Worm (Caenorhabditis elegans) whole organism, L2 larva: ENCODE results near the gene srx-120.

Experiments used
- C34F6.9 ChIP-seq: fragments of 150-350 bp; optimal IDR thresholded peaks from 2 replicates; lab custom pipeline; 2014; ENCODE audit warnings: missing biosample characterization, missing genetic modification characterization
- F13H6.1 ChIP-seq: sonication (generic microtip); optimal IDR thresholded peaks from 2 replicates; lab custom pipeline; 2016; ENCODE audit warnings: missing genetic modification characterization, missing compliant biosample characterization
- R02D3.7 ChIP-seq: fragments of 150-350 bp; optimal IDR thresholded peaks from 2 replicates; lab custom pipeline; 2014; ENCODE audit warnings: missing biosample characterization, missing genetic modification characterization
- ZK546.5 ChIP-seq: sonication (generic microtip); optimal IDR thresholded peaks from 2 replicates; lab custom pipeline; 2017; ENCODE audit warnings: missing biosample characterization, missing genetic modification characterization
- alr-1 ChIP-seq: fragments of 150-350 bp; optimal IDR thresholded peaks from 2 replicates; lab custom pipeline; 2014; ENCODE audit warnings: missing biosample characterization, missing genetic modification characterization
- ceh-16 ChIP-seq: fragments of 150-350 bp; optimal IDR thresholded peaks from 2 replicates; lab custom pipeline; 2014; ENCODE audit warnings: missing biosample characterization, missing genetic modification characterization
- ceh-82 ChIP-seq: fragments of 150-350 bp; optimal IDR thresholded peaks from 2 replicates; lab custom pipeline; 2014; ENCODE audit warnings: missing biosample characterization, missing genetic modification characterization
- dmd-4 ChIP-seq: sonication (generic microtip); optimal IDR thresholded peaks from 2 replicates; lab custom pipeline; 2017; ENCODE audit warnings: missing biosample characterization, missing genetic modification characterization
- elt-3 ChIP-seq: sonication (generic microtip); optimal IDR thresholded peaks from 2 replicates; lab custom pipeline; 2017; ENCODE audit warnings: missing biosample characterization, missing genetic modification characterization
- fos-1 ChIP-seq: fragments of 150-350 bp; optimal IDR thresholded peaks from 2 replicates; lab custom pipeline; 2014; ENCODE audit warnings: missing biosample characterization, missing genetic modification characterization
- gmeb-1 ChIP-seq: fragments of 150-350 bp; optimal IDR thresholded peaks from 2 replicates; lab custom pipeline; 2014; ENCODE audit warnings: missing biosample characterization, missing genetic modification characterization
- lin-11 ChIP-seq: fragments of 150-350 bp; sonication (generic microtip); optimal IDR thresholded peaks from 2 replicates; lab custom pipeline; 2014; ENCODE audit warnings: missing biosample characterization, missing genetic modification characterization, inconsistent platforms, mixed read lengths
- lin-39 ChIP-seq: fragments of 150-350 bp; optimal IDR thresholded peaks from 2 replicates; lab custom pipeline; 2014; ENCODE audit warnings: missing biosample characterization, missing genetic modification reagents, missing genetic modification characterization
- mbf-1 ChIP-seq: sonication (generic microtip); optimal IDR thresholded peaks from 2 replicates; lab custom pipeline; 2017; ENCODE audit warnings: missing biosample characterization, missing genetic modification characterization
- nhr-10 ChIP-seq: sonication (generic microtip); optimal IDR thresholded peaks from 2 replicates; lab custom pipeline; 2017; ENCODE audit warnings: missing biosample characterization, missing genetic modification characterization
- nhr-11 ChIP-seq: fragments of 150-350 bp; optimal IDR thresholded peaks from 2 replicates; lab custom pipeline; 2014; ENCODE audit warnings: missing biosample characterization, missing genetic modification characterization
- nhr-12 ChIP-seq: fragments of 150-350 bp; optimal IDR thresholded peaks from 2 replicates; lab custom pipeline; 2014; ENCODE audit warnings: missing biosample characterization, missing genetic modification characterization
- nhr-21 ChIP-seq: fragments of 150-350 bp; optimal IDR thresholded peaks from 2 replicates; lab custom pipeline; 2014; ENCODE audit warnings: missing biosample characterization, missing genetic modification characterization
- nhr-23 ChIP-seq: fragments of 150-350 bp; optimal IDR thresholded peaks from 2 replicates; lab custom pipeline; 2014; ENCODE audit warnings: missing biosample characterization, missing genetic modification reagents, missing genetic modification characterization
- nhr-237 ChIP-seq: fragments of 150-350 bp; optimal IDR thresholded peaks from 2 replicates; lab custom pipeline; 2014; ENCODE audit warnings: missing biosample characterization, missing genetic modification characterization
- nhr-25 ChIP-seq: fragments of 150-350 bp; sonication (generic microtip); optimal IDR thresholded peaks from 3 replicates; lab custom pipeline; 2014; ENCODE audit warnings: missing biosample characterization, missing genetic modification characterization
- nhr-6 ChIP-seq: fragments of 150-350 bp; optimal IDR thresholded peaks from 2 replicates; lab custom pipeline; 2014; ENCODE audit warnings: missing biosample characterization, missing genetic modification characterization
- peb-1 ChIP-seq: fragments of 150-350 bp; optimal IDR thresholded peaks from 2 replicates; lab custom pipeline; 2014; ENCODE audit warnings: missing biosample characterization, missing genetic modification characterization
- sem-4 ChIP-seq: fragments of 150-350 bp; optimal IDR thresholded peaks from 2 replicates; lab custom pipeline; 2014; ENCODE audit warnings: missing biosample characterization, missing genetic modification reagents, missing genetic modification characterization
- sma-3 ChIP-seq: sonication (generic microtip); optimal IDR thresholded peaks from 2 replicates; lab custom pipeline; 2016; ENCODE audit warnings: missing genetic modification reagents, missing genetic modification characterization, missing compliant biosample characterization
- sma-9 ChIP-seq, 2 experiments: fragments of 150-350 bp in 1 of 2; sonication (generic microtip) in 1 of 2; optimal IDR thresholded peaks; 2 replicates each; lab custom pipeline; 2014 to 2016; ENCODE audit warnings: missing genetic modification characterization in 2 of 2, mild to moderate bottlenecking in 1 of 2, missing biosample characterization in 1 of 2, missing compliant biosample characterization in 1 of 2, missing genetic modification reagents in 1 of 2, moderate library complexity in 1 of 2
- snpc-4 ChIP-seq: fragments of 150-350 bp; optimal IDR thresholded peaks from 2 replicates; lab custom pipeline; 2014; ENCODE audit warnings: missing biosample characterization, missing genetic modification characterization
- unc-39 ChIP-seq: fragments of 150-350 bp; optimal IDR thresholded peaks from 2 replicates; lab custom pipeline; 2014; ENCODE audit warnings: missing biosample characterization, missing genetic modification characterization
- unc-55 ChIP-seq: fragments of 150-350 bp; sonication (generic microtip); optimal IDR thresholded peaks from 3 replicates; lab custom pipeline; 2014; ENCODE audit warnings: missing biosample characterization, missing genetic modification reagents, missing genetic modification characterization
- ztf-11 ChIP-seq: sonication (generic microtip); optimal IDR thresholded peaks from 2 replicates; lab custom pipeline; 2017; ENCODE audit warnings: missing biosample characterization, missing genetic modification characterization
- ztf-4 ChIP-seq: fragments of 150-350 bp; optimal IDR thresholded peaks from 2 replicates; lab custom pipeline; 2014; ENCODE audit warnings: missing biosample characterization, missing genetic modification characterization

Gene srx-120

DNA sequence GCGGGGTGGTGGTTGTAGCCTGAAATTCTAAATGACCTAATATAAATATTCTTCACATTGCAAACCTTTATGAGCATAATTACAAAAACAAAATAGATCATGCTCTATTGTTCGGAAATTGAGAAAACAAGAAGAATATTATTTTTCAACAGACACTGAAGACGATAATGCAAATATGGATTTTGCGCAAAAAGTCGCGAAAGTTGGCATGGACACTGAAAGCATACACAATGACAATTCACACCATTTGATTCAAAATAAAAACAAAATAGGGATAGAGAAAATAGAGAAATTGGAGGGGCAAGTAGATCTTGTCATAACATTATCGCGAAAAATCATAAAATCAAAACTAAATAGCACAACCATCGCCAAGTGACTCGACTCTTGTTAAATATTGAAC lies 41.7 kb downstream of the srx-120 start, which contains the start of gene Y38E10A.35:
Y38E10A.35 (minus strand) TSS at position 101 of the 400 bp plus-strand sequence.
- TF ChIP-seq lin-11 (tag; lab: Kevin White, UChicago): no peak
- TF ChIP-seq unc-55: no peak
- no peak for TF ChIP-seq ceh-82 (tag; lab: Kevin White, UChicago)
- TF ChIP-seq dmd-4 (tag; lab: Kevin White, UChicago): no peak
- TF ChIP-seq nhr-10: no peak
- TF ChIP-seq sem-4 (tag; lab: Kevin White, UChicago): no peak
- no peak for TF ChIP-seq sma-3 (GFP tag; lab: Kevin White, UChicago)
- no peak for TF ChIP-seq elt-3
- TF ChIP-seq F13H6.1 (tag; lab: Kevin White, UChicago): no peak
- TF ChIP-seq nhr-6 (tag; lab: Kevin White, UChicago): no peak

DNA sequence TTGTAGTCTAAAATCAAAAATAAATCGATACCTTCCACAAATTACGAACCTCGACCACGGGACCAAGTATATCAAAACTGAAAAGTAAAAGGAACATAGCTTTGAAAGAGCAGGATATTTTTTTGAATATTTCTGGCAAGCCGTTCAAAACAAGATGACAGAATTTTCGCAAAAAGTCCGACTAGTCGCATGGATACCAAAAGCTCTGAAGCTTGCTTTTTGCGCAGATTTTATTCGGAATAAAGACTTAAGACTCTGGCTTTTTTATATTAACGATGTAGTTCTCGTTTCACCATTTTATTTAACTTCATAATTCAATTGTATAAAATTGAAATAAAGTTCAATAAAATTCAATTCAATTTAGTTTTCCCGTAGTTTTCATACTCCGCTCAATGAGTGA lies 42.5 kb downstream of the srx-120 start, which contains the start of gene Y38E10A.2:
Y38E10A.2 (minus strand) TSS at position 101 of the 400 bp plus-strand sequence.
- no peak for TF ChIP-seq ztf-4 (tag; lab: Kevin White, UChicago)
- TF ChIP-seq ZK546.5 (tag; lab: Kevin White, UChicago): no peak
- TF ChIP-seq nhr-11 (tag; lab: Kevin White, UChicago): no peak
- TF ChIP-seq R02D3.7: no peak
- no peak for TF ChIP-seq ztf-11 (tag; lab: Kevin White, UChicago)
- TF ChIP-seq sma-9 (GFP tag; optimal IDR thresholded peaks at IDR 0.05; lab: Kevin White, UChicago): no peak
- no peak for TF ChIP-seq sma-9 (tag; optimal IDR thresholded peaks at IDR 0.05; lab: Kevin White, UChicago)
- no peak for TF ChIP-seq nhr-237 (tag; lab: Kevin White, UChicago)
- TF ChIP-seq F13H6.1 (tag; lab: Kevin White, UChicago): no peak
- no peak for TF ChIP-seq elt-3
- no peak for TF ChIP-seq mbf-1 (tag; lab: Kevin White, UChicago)
- TF ChIP-seq unc-39 (tag; lab: Kevin White, UChicago): no peak
- no peak for TF ChIP-seq fos-1 (tag; lab: Kevin White, UChicago)
- no peak for TF ChIP-seq nhr-6 (tag; lab: Kevin White, UChicago)

DNA sequence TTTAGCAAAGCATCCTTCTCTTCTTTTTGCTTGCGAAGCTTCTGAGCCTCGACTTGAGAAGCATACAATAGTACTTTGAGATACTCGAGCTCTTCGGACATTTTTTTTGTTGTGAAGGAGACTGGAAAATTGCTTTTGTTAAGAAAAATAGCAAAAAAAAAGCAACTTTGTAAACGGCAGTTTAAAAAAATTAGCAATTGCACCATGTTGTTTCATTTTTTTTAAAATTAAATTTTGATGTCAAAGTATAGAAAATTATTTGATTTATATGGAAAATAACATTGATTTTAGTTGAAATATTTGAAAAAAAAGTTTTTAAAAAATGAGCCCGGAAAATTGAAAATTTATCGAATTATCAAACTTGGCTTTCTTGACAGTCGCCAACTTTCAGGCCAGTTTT lies 43.6 kb downstream of the srx-120 start, which contains the start of gene Y38E10A.3:
Y38E10A.3 (minus strand) TSS at position 101 of the 400 bp plus-strand sequence.
- no peak for TF ChIP-seq nhr-12 (tag; lab: Kevin White, UChicago)
- TF ChIP-seq nhr-6 (tag; lab: Kevin White, UChicago): no peak
- TF ChIP-seq nhr-10: no peak

DNA sequence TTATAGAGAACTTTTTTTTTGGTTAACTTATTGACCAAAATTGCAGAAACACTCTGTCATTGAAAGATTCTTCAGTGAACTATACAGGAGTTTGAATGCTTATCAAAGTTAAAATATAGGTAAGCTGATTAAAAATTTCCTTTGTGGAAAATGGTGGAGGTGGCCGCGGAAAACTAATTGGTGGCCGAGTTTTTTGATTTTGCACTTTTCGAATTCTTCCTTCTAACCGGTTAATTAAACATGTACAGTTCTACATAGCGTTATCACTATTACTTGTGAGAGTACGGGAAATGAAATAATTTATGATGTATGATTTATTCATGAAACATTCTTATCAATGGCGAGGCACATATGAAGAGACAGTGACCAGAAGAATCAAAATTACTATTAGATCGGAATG lies 46.7 kb downstream of the srx-120 start, which contains the start of gene clec-8:
clec-8 (minus strand) TSS at position 308 of the 400 bp plus-strand sequence.
- TF ChIP-seq fos-1 (tag; lab: Kevin White, UChicago) (peak; percentile 58), nhr-21 (tag; lab: Kevin White, UChicago) (no peak), sma-3 (GFP tag; lab: Kevin White, UChicago) (no peak), nhr-23 (tag; lab: Kevin White, UChicago) (no peak), nhr-25 (tag; lab: Kevin White, UChicago) (no peak), alr-1 (no peak), lin-39 (no peak), peb-1 (tag; lab: Kevin White, UChicago) (no peak)

DNA sequence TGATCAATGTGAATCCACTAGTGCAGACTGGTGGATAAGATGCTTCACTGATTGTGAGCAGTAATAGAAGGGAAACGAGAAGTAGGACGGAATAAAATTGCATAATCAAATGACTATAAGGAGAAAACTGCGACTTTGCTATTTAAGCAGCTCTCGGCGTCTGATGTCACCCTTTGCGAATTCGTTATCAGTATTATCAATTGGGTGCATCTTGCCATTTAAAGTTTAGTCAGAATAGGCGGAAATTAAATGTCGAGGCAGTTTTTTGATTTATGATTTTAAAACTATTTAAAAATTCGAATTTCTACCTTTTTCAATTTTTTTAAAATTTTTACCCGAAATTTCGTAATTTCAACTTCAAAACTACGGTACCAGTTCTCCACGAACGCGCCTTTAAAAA lies 49.9 kb downstream of the srx-120 start, which contains the start of gene clec-4:
clec-4 (minus strand) TSS at position 162 of the 400 bp plus-strand sequence.
- TF ChIP-seq ceh-16 (tag; lab: Kevin White, UChicago) (no peak), nhr-12 (tag; lab: Kevin White, UChicago) (no peak), gmeb-1 (tag; lab: Kevin White, UChicago) (no peak), fos-1 (tag; lab: Kevin White, UChicago) (peak; percentile 69), C34F6.9 (tag; lab: Kevin White, UChicago) (no peak), ceh-82 (tag; lab: Kevin White, UChicago) (no peak), snpc-4 (tag; lab: Kevin White, UChicago) (no peak), lin-39 (no peak)
